ENCODE assay signal across 3 worm cellular contexts in genomic region chrIII:11290554-11290953, ce11.
TF ChIP-seq lines count a peak whose summit lies in the region.

Gene gly-9, minus strand, starts transcription at chrIII:11290580.
Gene mib-1, minus strand, starts transcription at chrIII:11290676.
Gene smc-3, plus strand, starts transcription at chrIII:11290904.

TF ChIP-seq in whole organism, L2 larva, 48 proteins besides CTCF, POLR2A, EP300 and RAD21 (continued from another document):
- TF ChIP-seq lsy-2 (tag; optimal IDR thresholded peaks at IDR 0.05; lab: Kevin White, UChicago): peak; percentile 48 to 75
- no peak for TF ChIP-seq mdl-1 (tag; optimal IDR thresholded peaks at IDR 0.05; lab: Kevin White, UChicago)
- peak; percentile 6 for TF ChIP-seq mab-5 (tag; optimal IDR thresholded peaks at IDR 0.05; lab: Kevin White, UChicago)
- no peak for TF ChIP-seq nhr-11 (tag; optimal IDR thresholded peaks at IDR 0.05; lab: Kevin White, UChicago)
- TF ChIP-seq gmeb-1 (tag; optimal IDR thresholded peaks at IDR 0.05; lab: Kevin White, UChicago): peak; percentile 85

TF ChIP-seq in whole organism, L4 larva, 104 proteins besides CTCF, POLR2A, EP300 and RAD21 (continued from another document):
- TF ChIP-seq daf-19 (GFP tag; conservative IDR thresholded peaks at IDR 0.05; lab: Robert Waterston, UW): no peak
- TF ChIP-seq set-16 (GFP tag; IDR thresholded peaks at IDR 0.05; lab: Robert Waterston, UW): no peak
- TF ChIP-seq mep-1 (tag; optimal IDR thresholded peaks at IDR 0.05; lab: Kevin White, UChicago): peak; percentile 43
- peak; percentile 43; the same call in 1 of the 2 replicates for TF ChIP-seq Y48G9A.11 (GFP tag; IDR thresholded peaks at IDR 0.05; lab: Robert Waterston, UW)
- no peak for TF ChIP-seq nhr-10 (tag; optimal IDR thresholded peaks at IDR 0.05; lab: Kevin White, UChicago)

TF ChIP-seq in whole organism, late embryonic, 69 proteins besides CTCF, POLR2A, EP300 and RAD21 (continued from another document):
- TF ChIP-seq nfya-1 (tag; optimal IDR thresholded peaks at IDR 0.05; lab: Kevin White, UChicago) (peak; percentile 3), ahr-1 (tag; optimal IDR thresholded peaks at IDR 0.05; lab: Kevin White, UChicago) (no peak), lin-11 (tag; optimal IDR thresholded peaks at IDR 0.05; lab: Kevin White, UChicago) (no peak), zip-5 (tag; optimal IDR thresholded peaks at IDR 0.05; lab: Kevin White, UChicago) (peak; percentile 43), C08G9.2 (tag; optimal IDR thresholded peaks at IDR 0.05; lab: Kevin White, UChicago) (peak; percentile 92), ceh-2 (tag; optimal IDR thresholded peaks at IDR 0.05; lab: Kevin White, UChicago) (peak; percentile 87), ttx-3 (tag; optimal IDR thresholded peaks at IDR 0.05; lab: Kevin White, UChicago) (no peak), pag-3 (tag; optimal IDR thresholded peaks at IDR 0.05; lab: Kevin White, UChicago; ENCODE audit: borderline replicate concordance) (no peak), unc-3 (GFP tag; conservative IDR thresholded peaks at IDR 0.05; lab: Robert Waterston, UW) (no peak), unc-3 (tag; optimal IDR thresholded peaks at IDR 0.05; lab: Kevin White, UChicago) (no peak), unc-42 (tag; optimal IDR thresholded peaks at IDR 0.05; lab: Kevin White, UChicago) (peak; percentile 35), syd-9 (tag; optimal IDR thresholded peaks at IDR 0.05; lab: Kevin White, UChicago) (no peak), rnt-1 (tag; optimal IDR thresholded peaks at IDR 0.05; lab: Kevin White, UChicago) (peak; percentile 79), npax-4 (tag; optimal IDR thresholded peaks at IDR 0.05; lab: Kevin White, UChicago) (no peak), gmeb-2 (tag; optimal IDR thresholded peaks at IDR 0.05; lab: Kevin White, UChicago) (no peak), ceh-18 (tag; optimal IDR thresholded peaks at IDR 0.05; lab: Kevin White, UChicago) (no peak), ceh-22 (tag; optimal IDR thresholded peaks at IDR 0.05; lab: Kevin White, UChicago) (no peak), T23F11.4 (GFP tag; optimal IDR thresholded peaks at IDR 0.05; lab: Kevin White, UChicago) (no peak), F13H6.1 (tag; optimal IDR thresholded peaks at IDR 0.05; lab: Kevin White, UChicago) (peak; percentile 38), sox-4 (tag; optimal IDR thresholded peaks at IDR 0.05; lab: Kevin White, UChicago) (no peak), lim-6 (tag; optimal IDR thresholded peaks at IDR 0.05; lab: Kevin White, UChicago) (peak; percentile 54), ceh-34 (tag; optimal IDR thresholded peaks at IDR 0.05; lab: Kevin White, UChicago) (peak; percentile 32), fkh-6 (tag; optimal IDR thresholded peaks at IDR 0.05; lab: Kevin White, UChicago) (peak; percentile 53), ceh-6 (GFP tag; optimal IDR thresholded peaks at IDR 0.05; lab: Kevin White, UChicago) (no peak), tbx-2 (tag; optimal IDR thresholded peaks at IDR 0.05; lab: Kevin White, UChicago) (peak; percentile 87), pat-9 (tag; optimal IDR thresholded peaks at IDR 0.05; lab: Kevin White, UChicago) (no peak), hlh-30 (tag; optimal IDR thresholded peaks at IDR 0.05; lab: Kevin White, UChicago; ENCODE audit: insufficient read depth) (no peak), odd-2 (tag; optimal IDR thresholded peaks at IDR 0.05; lab: Kevin White, UChicago) (no peak), ets-4 (tag; optimal IDR thresholded peaks at IDR 0.05; lab: Kevin White, UChicago) (peak; percentile 88), hlh-15 (tag; optimal IDR thresholded peaks at IDR 0.05; lab: Kevin White, UChicago) (peak; percentile 50), ceh-48 (tag; optimal IDR thresholded peaks at IDR 0.05; lab: Kevin White, UChicago) (no peak), pqm-1 (tag; optimal IDR thresholded peaks at IDR 0.05; lab: Kevin White, UChicago) (no peak), eyg-1 (tag; optimal IDR thresholded peaks at IDR 0.05; lab: Kevin White, UChicago) (no peak), C38D4.7 (GFP tag; optimal IDR thresholded peaks at IDR 0.05; lab: Kevin White, UChicago) (no peak), ceh-19 (GFP tag; optimal IDR thresholded peaks at IDR 0.05; lab: Kevin White, UChicago) (no peak), ref-2 (tag; optimal IDR thresholded peaks at IDR 0.05; lab: Kevin White, UChicago) (peak; percentile 82), unc-86 (tag; optimal IDR thresholded peaks at IDR 0.05; lab: Kevin White, UChicago) (no peak), ztf-16 (tag; optimal IDR thresholded peaks at IDR 0.05; lab: Kevin White, UChicago) (peak; percentile 54), nhr-232 (tag; optimal IDR thresholded peaks at IDR 0.05; lab: Kevin White, UChicago) (no peak), pha-4 (tag; optimal IDR thresholded peaks at IDR 0.05; lab: Kevin White, UChicago) (no peak), ama-1 (optimal IDR thresholded peaks at IDR 0.05; lab: Kevin White, UChicago) (no peak), dmd-4 (tag; optimal IDR thresholded peaks at IDR 0.05; lab: Kevin White, UChicago; ENCODE audit: borderline replicate concordance) (no peak), ceh-14 (tag; optimal IDR thresholded peaks at IDR 0.05; lab: Kevin White, UChicago) (peak; percentile 47)
TF ChIP-seq in whole organism, late embryonic: peak in this region for 22.
